Worm (Caenorhabditis elegans) whole organism, L3 larva: ENCODE results near the gene sec-10.

Source experiments
- aly-2 ChIP-seq: fragments of 150-350 bp; optimal IDR thresholded peaks from 2 replicates; lab custom pipeline; 2014; ENCODE audit warnings: missing biosample characterization, missing genetic modification characterization
- ama-1 ChIP-seq: fragments of 150-350 bp; optimal IDR thresholded peaks from 2 replicates; lab custom pipeline; 2018
- ceh-28 ChIP-seq: fragments of 150-350 bp; optimal IDR thresholded peaks from 2 replicates; lab custom pipeline; 2014; ENCODE audit warnings: missing biosample characterization, missing genetic modification reagents, missing genetic modification characterization
- nhr-76 ChIP-seq: fragments of 150-350 bp; sonication (generic microtip); optimal IDR thresholded peaks from 5 replicates; lab custom pipeline; 2014; ENCODE audit warnings: missing biosample characterization, missing genetic modification characterization
- nhr-77 ChIP-seq: fragments of 150-350 bp; optimal IDR thresholded peaks from 2 replicates; lab custom pipeline; 2014; ENCODE audit warnings: missing biosample characterization, missing genetic modification characterization
- pqm-1 ChIP-seq: fragments of 150-350 bp; optimal IDR thresholded peaks from 2 replicates; lab custom pipeline; 2017; ENCODE audit warnings: missing biosample characterization, missing genetic modification characterization, inconsistent platforms
- snpc-4 ChIP-seq: fragments of 150-350 bp; optimal IDR thresholded peaks from 2 replicates; lab custom pipeline; 2014; ENCODE audit warnings: missing biosample characterization, missing genetic modification characterization
- ztf-11 ChIP-seq: fragments of 150-350 bp; optimal IDR thresholded peaks from 2 replicates; lab custom pipeline; 2014; ENCODE audit warnings: missing biosample characterization, missing genetic modification characterization

DNA sequence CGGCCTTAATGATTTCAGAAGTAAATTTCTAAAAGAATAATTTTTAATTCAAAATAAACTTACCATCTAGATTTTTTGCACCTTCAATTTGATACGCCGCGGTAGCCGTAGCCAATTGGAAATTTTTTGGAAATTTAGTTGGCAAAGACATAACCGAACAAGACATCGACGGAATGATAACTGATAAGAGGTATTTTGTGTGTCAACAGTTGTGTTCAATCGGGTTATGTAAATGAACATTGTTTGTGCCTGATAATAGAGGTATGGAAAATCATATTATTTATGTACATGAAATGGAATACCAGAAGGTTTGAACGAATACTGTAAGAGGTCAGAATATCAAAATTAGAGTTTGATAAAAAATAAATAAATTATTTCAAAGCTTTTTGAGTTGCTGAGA, 34.5 kb downstream of the sec-10 start, which contains the start of gene klo-1:
- TF ChIP-seq snpc-4 (tag; lab: Kevin White, UChicago) = no peak
- no peak for TF ChIP-seq aly-2
- TF ChIP-seq nhr-77 = no peak
- no peak for TF ChIP-seq ceh-28
- no peak for TF ChIP-seq ama-1 (lab: Kevin White, UChicago)
- TF ChIP-seq pqm-1 = peak; percentile 52
- no peak for TF ChIP-seq nhr-76 (tag; lab: Kevin White, UChicago)
- TF ChIP-seq ztf-11 (tag; lab: Kevin White, UChicago) = no peak
